Worm (Caenorhabditis elegans) whole organism, young adult: ENCODE results near the gene C33H5.2.

ENCODE experiments used
- B0019.2 ChIP-seq: fragments of 200-800 bp; sonication (Bioruptor generic); conservative IDR thresholded peaks from 2 replicates; pipeline ENCODE4 v1.3.6; 2022; ENCODE audit warnings: missing genetic modification reagents, missing genetic modification characterization, missing compliant biosample characterization
- B0261.1 ChIP-seq: sonication (generic microtip); optimal IDR thresholded peaks from 2 replicates; lab custom pipeline; 2016; ENCODE audit warnings: mild to moderate bottlenecking, missing genetic modification characterization, moderate library complexity, missing compliant biosample characterization
- B0336.3 ChIP-seq: fragments of 200-800 bp; sonication (Bioruptor generic); IDR thresholded peaks from 2 replicates; pipeline ENCODE4 v1.3.6; 2022; ENCODE audit warnings: missing genetic modification characterization, missing compliant biosample characterization
- C17E4.6 ChIP-seq: fragments of 200-800 bp; sonication (Bioruptor generic); IDR thresholded peaks from 2 replicates; pipeline ENCODE4 v1.3.6; 2022; ENCODE audit warnings: missing genetic modification reagents, missing genetic modification characterization, missing compliant biosample characterization
- F37B4.10 ChIP-seq: fragments of 200-800 bp; sonication (Bioruptor generic); IDR thresholded peaks from 2 replicates; pipeline ENCODE4 v1.3.6; 2022; ENCODE audit warnings: missing genetic modification characterization, missing compliant biosample characterization
- F55B11.4 ChIP-seq: sonication (generic microtip); optimal IDR thresholded peaks from 2 replicates; lab custom pipeline; 2016; ENCODE audit warnings: missing compliant biosample characterization, missing genetic modification characterization, borderline replicate concordance; ENCODE audit not compliant: insufficient read depth
- Y53F4B.3 ChIP-seq: fragments of 200-800 bp; sonication (Bioruptor generic); IDR thresholded peaks from 2 replicates; pipeline ENCODE4 v1.3.6; 2022; ENCODE audit warnings: missing genetic modification reagents, missing genetic modification characterization, missing compliant biosample characterization
- Y95B8A.8 ChIP-seq: fragments of 200-800 bp; sonication (Bioruptor generic); IDR thresholded peaks from 2 replicates; pipeline ENCODE4 v1.3.6; 2022; ENCODE audit warnings: missing genetic modification reagents, missing genetic modification characterization, missing compliant biosample characterization
- attf-6 ChIP-seq: fragments of 200-800 bp; sonication (Bioruptor generic); IDR thresholded peaks from 2 replicates; pipeline ENCODE4 v1.3.6; 2022; ENCODE audit warnings: missing genetic modification reagents, missing genetic modification characterization, missing compliant biosample characterization
- cebp-1 ChIP-seq, 2 experiments: fragments of 200-800 bp in 1 of 2; sonication (Bioruptor generic) in 1 of 2; sonication (generic microtip) in 1 of 2; IDR thresholded peaks in 1 of 2; optimal IDR thresholded peaks in 1 of 2; 2 replicates each; pipeline versions ENCODE4 v1.3.6 to Lab custom; 2017 to 2022; ENCODE audit warnings: missing compliant biosample characterization in 2 of 2, missing genetic modification characterization in 2 of 2, mild to moderate bottlenecking in 1 of 2, missing genetic modification reagents in 1 of 2, moderate library complexity in 1 of 2
- ceh-100 ChIP-seq: fragments of 200-800 bp; sonication (Bioruptor generic); IDR thresholded peaks from 2 replicates; pipeline ENCODE4 v1.3.6; 2022; ENCODE audit warnings: missing genetic modification reagents, missing genetic modification characterization, missing compliant biosample characterization
- ceh-27 ChIP-seq: fragments of 200-800 bp; sonication (Bioruptor generic); optimal IDR thresholded peaks from 2 replicates; lab custom pipeline; 2018; ENCODE audit warnings: mild to moderate bottlenecking, missing genetic modification characterization, moderate library complexity, missing compliant biosample characterization
- die-1 ChIP-seq: sonication (generic microtip); optimal IDR thresholded peaks from 2 replicates; lab custom pipeline; 2016; ENCODE audit warnings: missing genotype, mild to moderate bottlenecking, missing genetic modification characterization, missing compliant biosample characterization
- efl-1 ChIP-seq: fragments of 150-350 bp; optimal IDR thresholded peaks from 2 replicates; lab custom pipeline; 2014; ENCODE audit warnings: missing biosample characterization, missing genetic modification reagents, missing genetic modification characterization
- egl-44 ChIP-seq: fragments of 200-800 bp; sonication (Bioruptor generic); IDR thresholded peaks from 2 replicates; pipeline ENCODE4 v1.3.6; 2022; ENCODE audit warnings: missing genetic modification reagents, missing genetic modification characterization, missing compliant biosample characterization
- fkh-3 ChIP-seq: sonication (generic microtip); optimal IDR thresholded peaks from 2 replicates; lab custom pipeline; 2016; ENCODE audit warnings: mild to moderate bottlenecking, missing genetic modification characterization, missing compliant biosample characterization
- him-1 ChIP-seq: sonication (generic microtip); optimal IDR thresholded peaks from 2 replicates; lab custom pipeline; 2016; ENCODE audit warnings: missing genotype, missing genetic modification reagents, missing genetic modification characterization, missing compliant biosample characterization
- hmg-1.2 ChIP-seq: fragments of 200-800 bp; sonication (Bioruptor generic); IDR thresholded peaks from 2 replicates; pipeline ENCODE4 v1.3.6; 2022; ENCODE audit warnings: missing genetic modification reagents, missing genetic modification characterization, missing compliant biosample characterization
- let-526 ChIP-seq: fragments of 200-800 bp; sonication (Bioruptor generic); IDR thresholded peaks from 2 replicates; pipeline ENCODE4 v1.3.6; 2022; ENCODE audit warnings: missing genetic modification reagents, missing genetic modification characterization, missing compliant biosample characterization
- lin-40 ChIP-seq: sonication (generic microtip); optimal IDR thresholded peaks from 2 replicates; lab custom pipeline; 2016; ENCODE audit warnings: missing genetic modification characterization, mild to moderate bottlenecking, missing compliant biosample characterization, missing genotype, missing genetic modification reagents
- lsl-1 ChIP-seq: fragments of 200-800 bp; sonication (Bioruptor generic); optimal IDR thresholded peaks from 2 replicates; lab custom pipeline; 2018; ENCODE audit warnings: mild to moderate bottlenecking, missing genetic modification characterization, moderate library complexity, missing compliant biosample characterization
- lsy-27 ChIP-seq: sonication (generic microtip); optimal IDR thresholded peaks from 2 replicates; lab custom pipeline; 2017; ENCODE audit warnings: missing genetic modification characterization, mild to moderate bottlenecking, missing compliant biosample characterization, antibody characterized with exemption, missing genotype, borderline replicate concordance; ENCODE audit not compliant: insufficient read depth
- madf-10 ChIP-seq: sonication (generic microtip); optimal IDR thresholded peaks from 2 replicates; lab custom pipeline; 2016; ENCODE audit warnings: mild to moderate bottlenecking, missing genetic modification characterization, missing compliant biosample characterization
- mel-28 ChIP-seq: sonication (generic microtip); optimal IDR thresholded peaks from 2 replicates; lab custom pipeline; 2016; ENCODE audit warnings: borderline replicate concordance, mild to moderate bottlenecking, missing genetic modification characterization, missing compliant biosample characterization
- mes-4 ChIP-seq: sonication (generic microtip); optimal IDR thresholded peaks from 2 replicates; lab custom pipeline; 2016; ENCODE audit warnings: missing genotype, missing genetic modification characterization, missing compliant biosample characterization
- mxl-1 ChIP-seq: sonication (generic microtip); optimal IDR thresholded peaks from 2 replicates; lab custom pipeline; 2016; ENCODE audit warnings: missing genetic modification characterization, missing compliant biosample characterization
- nfya-1 ChIP-seq: sonication (generic microtip); optimal IDR thresholded peaks from 2 replicates; lab custom pipeline; 2017; ENCODE audit warnings: antibody characterized with exemption, missing compliant biosample characterization, missing genetic modification characterization, borderline replicate concordance; ENCODE audit not compliant: insufficient read depth
- nfya-2 ChIP-seq: fragments of 200-800 bp; sonication (Bioruptor generic); IDR thresholded peaks from 2 replicates; pipeline ENCODE4 v1.3.6; 2022; ENCODE audit warnings: missing genetic modification reagents, missing genetic modification characterization, missing compliant biosample characterization
- nhr-120 ChIP-seq: fragments of 200-800 bp; sonication (Bioruptor generic); IDR thresholded peaks from 2 replicates; pipeline ENCODE4 v1.3.6; 2022; ENCODE audit warnings: missing genetic modification characterization, missing compliant biosample characterization
- nhr-179 ChIP-seq: sonication (generic microtip); optimal IDR thresholded peaks from 2 replicates; lab custom pipeline; 2016; ENCODE audit warnings: mild to moderate bottlenecking, missing genetic modification characterization, missing compliant biosample characterization
- rec-8 ChIP-seq, 2 experiments: sonication (generic microtip); optimal IDR thresholded peaks; 2 replicates each; lab custom pipeline; 2016; ENCODE audit warnings: mild to moderate bottlenecking in 2 of 2, missing genetic modification characterization in 2 of 2, missing genetic modification reagents in 2 of 2, missing genotype in 2 of 2, missing biosample characterization in 1 of 2, missing compliant biosample characterization in 1 of 2, moderate library complexity in 1 of 2
- repo-1 ChIP-seq: sonication (generic microtip); optimal IDR thresholded peaks from 2 replicates; lab custom pipeline; 2017; ENCODE audit warnings: mild to moderate bottlenecking, missing genetic modification characterization, missing compliant biosample characterization
- rpc-1 ChIP-seq, 2 experiments: fragments of 150-350 bp in 1 of 2; sonication (generic microtip) in 1 of 2; optimal IDR thresholded peaks; 2 replicates each; lab custom pipeline; 2014 to 2018; ENCODE audit warnings: missing biosample characterization in 1 of 2, missing genetic modification characterization in 1 of 2, missing genetic modification reagents in 1 of 2, missing genotype in 1 of 2
- somi-1 ChIP-seq: fragments of 200-800 bp; sonication (Bioruptor generic); optimal IDR thresholded peaks from 2 replicates; lab custom pipeline; 2018; ENCODE audit warnings: mild to moderate bottlenecking, missing genetic modification characterization, missing compliant biosample characterization
- zfh-2 ChIP-seq: fragments of 200-800 bp; sonication (Bioruptor generic); conservative IDR thresholded peaks from 2 replicates; pipeline ENCODE4 v1.3.6; 2022; ENCODE audit warnings: missing genetic modification reagents, missing genetic modification characterization, missing compliant biosample characterization
- ztf-25 ChIP-seq: fragments of 200-800 bp; sonication (Bioruptor generic); IDR thresholded peaks from 2 replicates; pipeline ENCODE4 v1.3.6; 2022; ENCODE audit warnings: missing genetic modification reagents, missing genetic modification characterization, missing compliant biosample characterization
- ztf-28 ChIP-seq: fragments of 200-800 bp; sonication (Bioruptor generic); IDR thresholded peaks from 2 replicates; pipeline ENCODE4 v1.3.6; 2022; ENCODE audit warnings: missing genetic modification reagents, missing genetic modification characterization, missing compliant biosample characterization

Gene C33H5.2

ce11 chrIV:7845585-7845984 is 40.7 kb downstream of the C33H5.2 start (continued):
- TF ChIP-seq rpc-1 (optimal IDR thresholded peaks at IDR 0.05; lab: Kevin White, UChicago) (no peak), rpc-1 (tag; optimal IDR thresholded peaks at IDR 0.05; lab: Kevin White, UChicago) (no peak), lsl-1 (no peak)

ce11 chrIV:7846386-7846785 is 41.5 kb downstream of the C33H5.2 start, which contains the start of gene C06A6.2:
TSS of gene C06A6.2 (plus strand) at chrIV:7846622.
- no peak for TF ChIP-seq Y95B8A.8 (GFP tag; lab: Robert Waterston, UW)
- no peak for TF ChIP-seq ztf-28 (GFP tag; lab: Robert Waterston, UW)
- TF ChIP-seq lin-40 (tag; lab: Kevin White, UChicago), result no peak
- TF ChIP-seq C17E4.6 (GFP tag; lab: Robert Waterston, UW), result no peak
- no peak for TF ChIP-seq egl-44 (GFP tag; lab: Robert Waterston, UW)

ce11 chrIV:7849235-7849634 is 44.4 kb downstream of the C33H5.2 start:
- TF ChIP-seq somi-1, result no peak
- TF ChIP-seq ceh-100, result no peak
- no peak for TF ChIP-seq madf-10
- no peak for TF ChIP-seq mxl-1 (tag; lab: Kevin White, UChicago)
- no peak for TF ChIP-seq F55B11.4 (tag; lab: Kevin White, UChicago)
- no peak for TF ChIP-seq mes-4 (tag; lab: Kevin White, UChicago)
- TF ChIP-seq nhr-179, result no peak
- TF ChIP-seq repo-1 (tag; lab: Kevin White, UChicago), result no peak
- TF ChIP-seq rec-8 (tag; optimal IDR thresholded peaks at IDR 0.05; lab: Kevin White, UChicago), result no peak
- TF ChIP-seq nfya-2 (GFP tag; lab: Robert Waterston, UW), result no peak
- TF ChIP-seq F37B4.10 (GFP tag; lab: Robert Waterston, UW), result no peak
- TF ChIP-seq Y53F4B.3 (GFP tag; lab: Robert Waterston, UW), result no peak
- TF ChIP-seq Y95B8A.8 (GFP tag; lab: Robert Waterston, UW), result no peak
- TF ChIP-seq attf-6 (GFP tag; lab: Robert Waterston, UW), result no peak
- TF ChIP-seq hmg-1.2 (GFP tag; lab: Robert Waterston, UW), result no peak
- no peak for TF ChIP-seq let-526
- TF ChIP-seq lsy-27, result no peak
- TF ChIP-seq, all 124 proteins: peak for 0

ce11 chrIV:7850329-7850728 is 45.5 kb downstream of the C33H5.2 start:
- TF ChIP-seq fkh-3 (tag; lab: Kevin White, UChicago) (no peak), him-1 (tag; lab: Kevin White, UChicago) (no peak), ztf-28 (GFP tag; lab: Robert Waterston, UW) (no peak), B0019.2 (GFP tag; lab: Robert Waterston, UW) (no peak), ceh-27 (GFP tag; lab: Kevin White, UChicago) (no peak), B0336.3 (GFP tag; lab: Robert Waterston, UW) (no peak), repo-1 (tag; lab: Kevin White, UChicago) (no peak)

ce11 chrIV:7851291-7851690 is 46.5 kb downstream of the C33H5.2 start:
- no peak for TF ChIP-seq repo-1 (tag; lab: Kevin White, UChicago)
- no peak for TF ChIP-seq ztf-25
- no peak for TF ChIP-seq efl-1
- TF ChIP-seq mel-28, result no peak
- TF ChIP-seq mes-4 (tag; lab: Kevin White, UChicago), result no peak
- no peak for TF ChIP-seq fkh-3 (tag; lab: Kevin White, UChicago)
- no peak for TF ChIP-seq zfh-2 (GFP tag; lab: Robert Waterston, UW)
- TF ChIP-seq B0261.1 (tag; lab: Kevin White, UChicago), result no peak
- no peak for TF ChIP-seq cebp-1 (GFP tag; IDR thresholded peaks at IDR 0.05; lab: Robert Waterston, UW)
- no peak for TF ChIP-seq cebp-1 (tag; optimal IDR thresholded peaks at IDR 0.05; lab: Kevin White, UChicago)
- TF ChIP-seq nfya-1 (tag; lab: Kevin White, UChicago), result no peak
- no peak for TF ChIP-seq somi-1
- no peak for TF ChIP-seq die-1 (tag; lab: Kevin White, UChicago)
- no peak for TF ChIP-seq nhr-120 (GFP tag; lab: Robert Waterston, UW)
